Fruit fly (Drosophila melanogaster) whole organism, embryonic: ENCODE data around the gene CG42824.

Experiments used
- Abd-B ChIP-seq: fragments of 200-800 bp; sonication (Bioruptor generic); optimal IDR thresholded peaks from 2 replicates; lab custom pipeline; 2018; ENCODE audit warnings: missing biosample characterization, mild to moderate bottlenecking, missing genetic modification characterization, moderate library complexity
- CG43689 ChIP-seq: fragments of 200-800 bp; sonication (Bioruptor generic); IDR thresholded peaks from 2 replicates; pipeline ENCODE4 v1.3.6; 2022; ENCODE audit warnings: missing biosample characterization, missing genetic modification characterization
- CG6254 ChIP-seq: fragments of 200-800 bp; sonication (Bioruptor generic); optimal IDR thresholded peaks from 3 replicates; lab custom pipeline; 2017; ENCODE audit warnings: mild to moderate bottlenecking, missing biosample characterization, missing genetic modification reagents, missing genetic modification characterization
- CG6854 ChIP-seq: fragments of 200-800 bp; sonication (Bioruptor generic); optimal IDR thresholded peaks from 3 replicates; lab custom pipeline; 2017; ENCODE audit warnings: missing biosample characterization, mild to moderate bottlenecking, missing genetic modification characterization
- CTCF ChIP-seq: fragments of 200-800 bp; sonication (Bioruptor generic); optimal IDR thresholded peaks from 2 replicates; lab custom pipeline; 2017; ENCODE audit warnings: missing biosample characterization, mild to moderate bottlenecking, missing genetic modification characterization, moderate library complexity
- MESR4 ChIP-seq: fragments of 200-800 bp; sonication (Bioruptor generic); optimal IDR thresholded peaks from 2 replicates; lab custom pipeline; 2018; ENCODE audit warnings: missing biosample characterization, mild to moderate bottlenecking, missing genetic modification characterization, moderate library complexity
- Side ChIP-seq: fragments of 200-800 bp; sonication (Bioruptor generic); optimal IDR thresholded peaks from 2 replicates; lab custom pipeline; 2016; ENCODE audit warnings: missing biosample characterization, missing genetic modification characterization
- Vsx1 ChIP-seq: fragments of 200-800 bp; sonication (Bioruptor generic); optimal IDR thresholded peaks from 2 replicates; lab custom pipeline; 2017; ENCODE audit warnings: missing biosample characterization, mild to moderate bottlenecking, missing genetic modification characterization, missing genetic modification reagents
- ci ChIP-seq: fragments of 200-800 bp; sonication (Bioruptor generic); IDR thresholded peaks from 3 replicates; pipeline ENCODE4 v1.3.6; 2022; ENCODE audit warnings: missing biosample characterization, missing genetic modification characterization
- ftz-f1 ChIP-seq: fragments of 200-800 bp; sonication (Bioruptor generic); optimal IDR thresholded peaks from 2 replicates; lab custom pipeline; 2016; ENCODE audit warnings: missing biosample characterization, missing genetic modification characterization
- lab ChIP-seq: fragments of 200-800 bp; sonication (Bioruptor generic); optimal IDR thresholded peaks from 3 replicates; lab custom pipeline; 2017; ENCODE audit warnings: missing biosample characterization, missing genetic modification characterization, mild to moderate bottlenecking, moderate library complexity, missing genetic modification reagents
- phol ChIP-seq: fragments of 200-800 bp; sonication (Bioruptor generic); optimal IDR thresholded peaks from 3 replicates; lab custom pipeline; 2018; ENCODE audit warnings: missing biosample characterization, mild to moderate bottlenecking, missing genetic modification characterization, moderate library complexity
- row ChIP-seq: fragments of 200-800 bp; sonication (Bioruptor generic); IDR thresholded peaks from 3 replicates; pipeline ENCODE4 v1.3.6; 2022; ENCODE audit warnings: missing biosample characterization, missing genetic modification characterization
- seq ChIP-seq: fragments of 200-800 bp; sonication (Bioruptor generic); IDR thresholded peaks from 2 replicates; pipeline ENCODE4 v1.3.6; 2022; ENCODE audit warnings: missing biosample characterization, missing genetic modification characterization

DNA sequence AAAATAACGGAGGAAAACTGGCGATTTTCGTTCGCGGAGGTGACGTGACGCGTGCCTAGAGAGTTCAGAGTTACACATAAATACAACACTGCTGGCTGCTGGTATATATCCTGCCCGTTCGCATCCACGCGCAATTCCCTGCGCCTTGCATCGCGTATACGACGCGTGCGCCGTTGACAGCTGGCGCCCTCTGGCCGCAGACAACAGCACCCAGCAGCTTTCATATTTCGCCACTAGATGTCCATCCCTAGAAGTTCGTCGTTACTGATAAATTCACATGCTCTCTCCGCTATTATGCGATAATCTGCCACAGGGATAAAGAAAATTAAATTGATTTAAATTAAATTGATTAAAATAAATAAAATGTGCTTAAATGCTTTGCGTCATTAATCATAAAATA is 3.9 kb downstream of the CG42824 start, which contains the start of gene Sur-8:
- TF ChIP-seq Abd-B (GFP tag; lab: Kevin White, UChicago) (no peak), lab (GFP tag; lab: Kevin White, UChicago) (peak; percentile 79), CG6254 (GFP tag; lab: Kevin White, UChicago) (no peak), Side (peak; percentile 2), ftz-f1 (GFP tag; lab: Kevin White, UChicago) (peak; percentile 38), seq (GFP tag; lab: Robert Waterston, UW) (no peak), phol (no peak), CG6854 (GFP tag; lab: Kevin White, UChicago) (peak; percentile 1), ci (GFP tag; lab: Robert Waterston, UW) (peak; percentile 86), Vsx1 (GFP tag; lab: Kevin White, UChicago) (peak; percentile 3), CTCF (GFP tag; lab: Kevin White, UChicago) (peak; percentile 98), CG43689 (GFP tag; lab: Robert Waterston, UW) (peak; percentile 48), MESR4 (GFP tag; lab: Kevin White, UChicago) (no peak), row (GFP tag; lab: Robert Waterston, UW) (0 out of 3 replicates have a peak, but pooled peaks have one; percentile 22)
